Worm (Caenorhabditis elegans) whole organism, L2 larva: ENCODE results near the gene T25C12.3.

Experiments
- C34F6.9 ChIP-seq: fragments of 150-350 bp; optimal IDR thresholded peaks from 2 replicates; lab custom pipeline; 2014; ENCODE audit warnings: missing biosample characterization, missing genetic modification characterization
- F13H6.1 ChIP-seq: sonication (generic microtip); optimal IDR thresholded peaks from 2 replicates; lab custom pipeline; 2016; ENCODE audit warnings: missing genetic modification characterization, missing compliant biosample characterization
- Y55F3AM.14 ChIP-seq: fragments of 200-800 bp; sonication (Bioruptor generic); optimal IDR thresholded peaks from 2 replicates; lab custom pipeline; 2018; ENCODE audit warnings: mild to moderate bottlenecking, missing genetic modification characterization, missing compliant biosample characterization
- ZK546.5 ChIP-seq: sonication (generic microtip); optimal IDR thresholded peaks from 2 replicates; lab custom pipeline; 2017; ENCODE audit warnings: missing biosample characterization, missing genetic modification characterization
- alr-1 ChIP-seq: fragments of 150-350 bp; optimal IDR thresholded peaks from 2 replicates; lab custom pipeline; 2014; ENCODE audit warnings: missing biosample characterization, missing genetic modification characterization
- ama-1 ChIP-seq: fragments of 150-350 bp; optimal IDR thresholded peaks from 2 replicates; lab custom pipeline; 2018; ENCODE audit warnings: inconsistent platforms
- blmp-1 ChIP-seq: sonication (generic microtip); optimal IDR thresholded peaks from 2 replicates; lab custom pipeline; 2017; ENCODE audit warnings: missing genetic modification characterization, mild to moderate bottlenecking, missing compliant biosample characterization, antibody characterized with exemption, moderate library complexity; ENCODE audit not compliant: insufficient read depth
- ceh-16 ChIP-seq: fragments of 150-350 bp; optimal IDR thresholded peaks from 2 replicates; lab custom pipeline; 2014; ENCODE audit warnings: missing biosample characterization, missing genetic modification characterization
- ceh-82 ChIP-seq: fragments of 150-350 bp; optimal IDR thresholded peaks from 2 replicates; lab custom pipeline; 2014; ENCODE audit warnings: missing biosample characterization, missing genetic modification characterization
- crh-2 ChIP-seq: sonication (generic microtip); optimal IDR thresholded peaks from 2 replicates; lab custom pipeline; 2017; ENCODE audit warnings: missing biosample characterization, missing genetic modification characterization
- egl-27 ChIP-seq: sonication (generic microtip); optimal IDR thresholded peaks from 3 replicates; lab custom pipeline; 2017; ENCODE audit warnings: missing biosample characterization, missing genetic modification reagents, missing genetic modification characterization
- elt-1 ChIP-seq: fragments of 150-350 bp; optimal IDR thresholded peaks from 2 replicates; lab custom pipeline; 2014; ENCODE audit warnings: missing biosample characterization, missing genetic modification characterization
- elt-3 ChIP-seq: sonication (generic microtip); optimal IDR thresholded peaks from 2 replicates; lab custom pipeline; 2017; ENCODE audit warnings: missing biosample characterization, missing genetic modification characterization
- fos-1 ChIP-seq: fragments of 150-350 bp; optimal IDR thresholded peaks from 2 replicates; lab custom pipeline; 2014; ENCODE audit warnings: missing biosample characterization, missing genetic modification characterization
- gmeb-1 ChIP-seq: fragments of 150-350 bp; optimal IDR thresholded peaks from 2 replicates; lab custom pipeline; 2014; ENCODE audit warnings: missing biosample characterization, missing genetic modification characterization
- lin-11 ChIP-seq: fragments of 150-350 bp; sonication (generic microtip); optimal IDR thresholded peaks from 2 replicates; lab custom pipeline; 2014; ENCODE audit warnings: missing biosample characterization, missing genetic modification characterization, inconsistent platforms, mixed read lengths
- lin-13 ChIP-seq: fragments of 150-350 bp; optimal IDR thresholded peaks from 2 replicates; lab custom pipeline; 2014; ENCODE audit warnings: missing biosample characterization, missing genetic modification reagents, missing genetic modification characterization
- lin-39 ChIP-seq: fragments of 150-350 bp; optimal IDR thresholded peaks from 2 replicates; lab custom pipeline; 2014; ENCODE audit warnings: missing biosample characterization, missing genetic modification reagents, missing genetic modification characterization
- lsy-2 ChIP-seq, 2 experiments: fragments of 150-350 bp in 1 of 2; sonication (generic microtip) in 1 of 2; optimal IDR thresholded peaks; 2 replicates each; lab custom pipeline; 2014 to 2017; ENCODE audit warnings: missing biosample characterization in 2 of 2, missing genetic modification characterization in 2 of 2
- mab-5 ChIP-seq: fragments of 150-350 bp; optimal IDR thresholded peaks from 2 replicates; lab custom pipeline; 2014; ENCODE audit warnings: missing biosample characterization, missing genetic modification characterization
- mbf-1 ChIP-seq: sonication (generic microtip); optimal IDR thresholded peaks from 2 replicates; lab custom pipeline; 2017; ENCODE audit warnings: missing biosample characterization, missing genetic modification characterization
- mdl-1 ChIP-seq, 2 experiments: fragments of 150-350 bp in 1 of 2; sonication (generic microtip) in 1 of 2; optimal IDR thresholded peaks; 2 replicates each; lab custom pipeline; 2017; ENCODE audit warnings: missing biosample characterization in 2 of 2, missing genetic modification characterization in 2 of 2
- nhr-10 ChIP-seq: sonication (generic microtip); optimal IDR thresholded peaks from 2 replicates; lab custom pipeline; 2017; ENCODE audit warnings: missing biosample characterization, missing genetic modification characterization
- nhr-11 ChIP-seq: fragments of 150-350 bp; optimal IDR thresholded peaks from 2 replicates; lab custom pipeline; 2014; ENCODE audit warnings: missing biosample characterization, missing genetic modification characterization
- nhr-12 ChIP-seq: fragments of 150-350 bp; optimal IDR thresholded peaks from 2 replicates; lab custom pipeline; 2014; ENCODE audit warnings: missing biosample characterization, missing genetic modification characterization
- nhr-129 ChIP-seq: fragments of 150-350 bp; optimal IDR thresholded peaks from 2 replicates; lab custom pipeline; 2014; ENCODE audit warnings: missing biosample characterization, missing genetic modification characterization
- nhr-23 ChIP-seq: fragments of 150-350 bp; optimal IDR thresholded peaks from 2 replicates; lab custom pipeline; 2014; ENCODE audit warnings: missing biosample characterization, missing genetic modification reagents, missing genetic modification characterization
- nhr-237 ChIP-seq: fragments of 150-350 bp; optimal IDR thresholded peaks from 2 replicates; lab custom pipeline; 2014; ENCODE audit warnings: missing biosample characterization, missing genetic modification characterization
- nhr-25 ChIP-seq: fragments of 150-350 bp; sonication (generic microtip); optimal IDR thresholded peaks from 3 replicates; lab custom pipeline; 2014; ENCODE audit warnings: missing biosample characterization, missing genetic modification characterization
- nhr-6 ChIP-seq: fragments of 150-350 bp; optimal IDR thresholded peaks from 2 replicates; lab custom pipeline; 2014; ENCODE audit warnings: missing biosample characterization, missing genetic modification characterization
- peb-1 ChIP-seq: fragments of 150-350 bp; optimal IDR thresholded peaks from 2 replicates; lab custom pipeline; 2014; ENCODE audit warnings: missing biosample characterization, missing genetic modification characterization
- sem-4 ChIP-seq: fragments of 150-350 bp; optimal IDR thresholded peaks from 2 replicates; lab custom pipeline; 2014; ENCODE audit warnings: missing biosample characterization, missing genetic modification reagents, missing genetic modification characterization
- skn-1 ChIP-seq: sonication (generic microtip); optimal IDR thresholded peaks from 2 replicates; lab custom pipeline; 2017; ENCODE audit warnings: missing biosample characterization, missing genetic modification characterization
- sma-9 ChIP-seq, 2 experiments: fragments of 150-350 bp in 1 of 2; sonication (generic microtip) in 1 of 2; optimal IDR thresholded peaks; 2 replicates each; lab custom pipeline; 2014 to 2016; ENCODE audit warnings: missing genetic modification characterization in 2 of 2, mild to moderate bottlenecking in 1 of 2, missing biosample characterization in 1 of 2, missing compliant biosample characterization in 1 of 2, missing genetic modification reagents in 1 of 2, moderate library complexity in 1 of 2
- snpc-4 ChIP-seq: fragments of 150-350 bp; optimal IDR thresholded peaks from 2 replicates; lab custom pipeline; 2014; ENCODE audit warnings: missing biosample characterization, missing genetic modification characterization
- unc-39 ChIP-seq: fragments of 150-350 bp; optimal IDR thresholded peaks from 2 replicates; lab custom pipeline; 2014; ENCODE audit warnings: missing biosample characterization, missing genetic modification characterization
- zag-1 ChIP-seq: fragments of 150-350 bp; optimal IDR thresholded peaks from 2 replicates; lab custom pipeline; 2014; ENCODE audit warnings: missing biosample characterization, missing genetic modification characterization
- ztf-1 ChIP-seq: fragments of 200-800 bp; sonication (Bioruptor generic); conservative IDR thresholded peaks from 2 replicates; pipeline ENCODE4 v1.3.6; 2022; ENCODE audit warnings: missing genetic modification characterization, missing compliant biosample characterization
- ztf-4 ChIP-seq: fragments of 150-350 bp; optimal IDR thresholded peaks from 2 replicates; lab custom pipeline; 2014; ENCODE audit warnings: missing biosample characterization, missing genetic modification characterization

The T25C12.3 gene

ce11 chrX:11463005-11463404, 36.8 kb downstream of the T25C12.3 start (continued):
- TF ChIP-seq sma-9 (GFP tag; optimal IDR thresholded peaks at IDR 0.05; lab: Kevin White, UChicago): peak; percentile 28
- no peak for TF ChIP-seq sma-9 (tag; optimal IDR thresholded peaks at IDR 0.05; lab: Kevin White, UChicago)
- TF ChIP-seq ama-1: no peak
- no peak for TF ChIP-seq zag-1 (tag; lab: Kevin White, UChicago)
- TF ChIP-seq ceh-82 (tag; lab: Kevin White, UChicago): no peak
- TF ChIP-seq nhr-237 (tag; lab: Kevin White, UChicago): no peak
- TF ChIP-seq ZK546.5 (tag; lab: Kevin White, UChicago): no peak
- no peak for TF ChIP-seq F13H6.1
- TF ChIP-seq elt-3: no peak
- peak; percentile 42 for TF ChIP-seq mab-5

ce11 chrX:11462112-11462511, 37.7 kb downstream of the T25C12.3 start:
- TF ChIP-seq sem-4: no peak
- TF ChIP-seq mbf-1 (tag; lab: Kevin White, UChicago): no peak
- no peak for TF ChIP-seq ztf-4 (tag; lab: Kevin White, UChicago)
- TF ChIP-seq peb-1 (tag; lab: Kevin White, UChicago): no peak
- no peak for TF ChIP-seq skn-1 (tag; lab: Kevin White, UChicago)
- TF ChIP-seq C34F6.9: no peak
- TF ChIP-seq unc-39: no peak
- TF ChIP-seq alr-1 (tag; lab: Kevin White, UChicago): no peak
- TF ChIP-seq sma-9 (GFP tag; optimal IDR thresholded peaks at IDR 0.05; lab: Kevin White, UChicago): peak; percentile 29
- no peak for TF ChIP-seq sma-9 (tag; optimal IDR thresholded peaks at IDR 0.05; lab: Kevin White, UChicago)
- no peak for TF ChIP-seq nhr-12 (tag; lab: Kevin White, UChicago)
- no peak for TF ChIP-seq lin-39 (tag; lab: Kevin White, UChicago)
- no peak for TF ChIP-seq elt-1 (tag; lab: Kevin White, UChicago)
- no peak for TF ChIP-seq fos-1 (tag; lab: Kevin White, UChicago)
- no peak for TF ChIP-seq mab-5
- peak; percentile 78 for TF ChIP-seq nhr-25 (tag; lab: Kevin White, UChicago)
- peak; percentile 36 for TF ChIP-seq crh-2 (tag; lab: Kevin White, UChicago)
- no peak for TF ChIP-seq ceh-82 (tag; lab: Kevin White, UChicago)
- no peak for TF ChIP-seq nhr-23 (tag; lab: Kevin White, UChicago)
- TF ChIP-seq nhr-237 (tag; lab: Kevin White, UChicago): no peak
- no peak for TF ChIP-seq lin-11 (tag; lab: Kevin White, UChicago)
- TF ChIP-seq gmeb-1 (tag; lab: Kevin White, UChicago): no peak
- peak; percentile 9 for TF ChIP-seq nhr-129 (tag; lab: Kevin White, UChicago)
- no peak for TF ChIP-seq blmp-1 (tag; lab: Kevin White, UChicago)
- no peak for TF ChIP-seq nhr-10 (tag; lab: Kevin White, UChicago)
- TF ChIP-seq lin-13: no peak
- TF ChIP-seq nhr-6 (tag; lab: Kevin White, UChicago): peak; percentile 73
- no peak for TF ChIP-seq ztf-1 (GFP tag; lab: Robert Waterston, UW)
- TF ChIP-seq mdl-1 (tag; optimal IDR thresholded peaks at IDR 0.05; lab: Kevin White, UChicago): no peak
- TF ChIP-seq ceh-16 (tag; lab: Kevin White, UChicago): peak; percentile 14

ce11 chrX:11461545-11461944, 38.3 kb downstream of the T25C12.3 start:
- TF ChIP-seq elt-1 (tag; lab: Kevin White, UChicago) (no peak), nhr-25 (tag; lab: Kevin White, UChicago) (no peak), lin-11 (tag; lab: Kevin White, UChicago) (no peak), ceh-16 (tag; lab: Kevin White, UChicago) (no peak), unc-39 (no peak), ceh-82 (tag; lab: Kevin White, UChicago) (no peak), nhr-129 (tag; lab: Kevin White, UChicago) (no peak), Y55F3AM.14 (GFP tag; lab: Kevin White, UChicago) (no peak), lsy-2 (tag; optimal IDR thresholded peaks at IDR 0.05; lab: Kevin White, UChicago) (no peak), fos-1 (tag; lab: Kevin White, UChicago) (peak; percentile 13), nhr-11 (no peak), zag-1 (tag; lab: Kevin White, UChicago) (no peak), crh-2 (tag; lab: Kevin White, UChicago) (no peak), mdl-1 (tag; optimal IDR thresholded peaks at IDR 0.05; lab: Kevin White, UChicago) (peak in 1 of 2 experiments; percentile 5), ztf-4 (tag; lab: Kevin White, UChicago) (no peak), egl-27 (tag; lab: Kevin White, UChicago) (no peak), sem-4 (no peak), snpc-4 (no peak), blmp-1 (tag; lab: Kevin White, UChicago) (peak; percentile 91), C34F6.9 (no peak)
